Worm (Caenorhabditis elegans) whole organism, L4 larva: ENCODE measurements around the gene srw-68.
A peak's percentile ranks its signal among the peaks of the same experiment; 100 is the strongest.

Experiments
- D1046.2 ChIP-seq: fragments of 200-800 bp; sonication (Bioruptor generic); IDR thresholded peaks from 2 replicates; pipeline ENCODE4 v1.3.6; 2022; ENCODE audit warnings: missing genetic modification characterization, missing compliant biosample characterization
- F37D6.2 ChIP-seq: sonication (generic microtip); optimal IDR thresholded peaks from 2 replicates; lab custom pipeline; 2016; ENCODE audit warnings: mild to moderate bottlenecking, missing genetic modification characterization, missing compliant biosample characterization
- F49E8.2 ChIP-seq: sonication (generic microtip); optimal IDR thresholded peaks from 2 replicates; lab custom pipeline; 2016; ENCODE audit warnings: missing compliant biosample characterization, mild to moderate bottlenecking, missing genetic modification characterization, borderline replicate concordance
- Y105C5A.15 ChIP-seq: fragments of 200-800 bp; sonication (Bioruptor generic); IDR thresholded peaks from 2 replicates; pipeline ENCODE4 v1.3.6; 2022; ENCODE audit warnings: missing genetic modification characterization, missing compliant biosample characterization
- Y48G9A.11 ChIP-seq: fragments of 200-800 bp; sonication (Bioruptor generic); IDR thresholded peaks from 2 replicates; pipeline ENCODE4 v1.3.6; 2022; ENCODE audit warnings: missing genetic modification reagents, missing genetic modification characterization, missing compliant biosample characterization
- ZK337.2 ChIP-seq: fragments of 200-800 bp; sonication (Bioruptor generic); IDR thresholded peaks from 2 replicates; pipeline ENCODE4 v1.3.6; 2022; ENCODE audit warnings: missing genetic modification reagents, missing genetic modification characterization, missing compliant biosample characterization
- attf-4 ChIP-seq: sonication (generic microtip); optimal IDR thresholded peaks from 3 replicates; lab custom pipeline; 2017; ENCODE audit warnings: missing biosample characterization, missing genetic modification characterization
- ceh-20 ChIP-seq: fragments of 200-800 bp; sonication (Bioruptor generic); IDR thresholded peaks from 2 replicates; pipeline ENCODE4 v1.3.6; 2022; ENCODE audit warnings: missing genetic modification reagents, missing genetic modification characterization, missing compliant biosample characterization
- ceh-44 ChIP-seq: fragments of 200-800 bp; sonication (Bioruptor generic); IDR thresholded peaks from 2 replicates; pipeline ENCODE4 v1.3.6; 2022; ENCODE audit warnings: missing genetic modification reagents, missing genetic modification characterization, missing compliant biosample characterization
- ceh-82 ChIP-seq: sonication (generic microtip); optimal IDR thresholded peaks from 2 replicates; lab custom pipeline; 2017; ENCODE audit warnings: missing biosample characterization, missing genetic modification characterization
- cey-2 ChIP-seq: sonication (generic microtip); optimal IDR thresholded peaks from 3 replicates; lab custom pipeline; 2017; ENCODE audit warnings: missing genetic modification characterization, mild to moderate bottlenecking, missing compliant biosample characterization, antibody characterized with exemption, borderline replicate concordance; ENCODE audit not compliant: insufficient read depth
- ctbp-1 ChIP-seq: fragments of 200-800 bp; sonication (Bioruptor generic); IDR thresholded peaks from 2 replicates; pipeline ENCODE4 v1.3.6; 2022; ENCODE audit warnings: missing genetic modification reagents, missing genetic modification characterization, missing compliant biosample characterization
- daf-8 ChIP-seq: fragments of 200-800 bp; sonication (Bioruptor generic); IDR thresholded peaks from 2 replicates; pipeline ENCODE4 v1.3.6; 2022; ENCODE audit warnings: missing genetic modification characterization, missing compliant biosample characterization
- dmd-6 ChIP-seq: fragments of 200-800 bp; sonication (Bioruptor generic); IDR thresholded peaks from 2 replicates; pipeline ENCODE4 v1.3.6; 2022; ENCODE audit warnings: missing genetic modification reagents, missing genetic modification characterization, missing compliant biosample characterization
- dmd-8 ChIP-seq: fragments of 200-800 bp; sonication (Bioruptor generic); IDR thresholded peaks from 2 replicates; pipeline ENCODE4 v1.3.6; 2022; ENCODE audit warnings: missing genetic modification characterization, missing compliant biosample characterization
- dmd-9 ChIP-seq: fragments of 200-800 bp; sonication (Bioruptor generic); IDR thresholded peaks from 2 replicates; pipeline ENCODE4 v1.3.6; 2022; ENCODE audit warnings: missing genetic modification reagents, missing genetic modification characterization, missing compliant biosample characterization
- dpl-1 ChIP-seq: fragments of 150-350 bp; optimal IDR thresholded peaks from 2 replicates; lab custom pipeline; 2014; ENCODE audit warnings: missing biosample characterization, missing genetic modification reagents, missing genetic modification characterization
- fos-1 ChIP-seq: fragments of 150-350 bp; optimal IDR thresholded peaks from 2 replicates; lab custom pipeline; 2014; ENCODE audit warnings: missing biosample characterization, missing genetic modification characterization
- hlh-30 ChIP-seq: sonication (generic microtip); optimal IDR thresholded peaks from 2 replicates; lab custom pipeline; 2017; ENCODE audit warnings: antibody characterized with exemption, mild to moderate bottlenecking, missing genetic modification characterization, missing compliant biosample characterization; ENCODE audit not compliant: insufficient read depth
- hmg-1.1 ChIP-seq: fragments of 200-800 bp; sonication (Bioruptor generic); IDR thresholded peaks from 2 replicates; pipeline ENCODE4 v1.3.6; 2022; ENCODE audit warnings: missing genetic modification reagents, missing genetic modification characterization, missing compliant biosample characterization
- jun-1 ChIP-seq: fragments of 150-350 bp; optimal IDR thresholded peaks from 2 replicates; lab custom pipeline; 2014; ENCODE audit warnings: missing biosample characterization, missing genetic modification reagents, missing genetic modification characterization
- lin-15B ChIP-seq: fragments of 150-350 bp; sonication (generic microtip); optimal IDR thresholded peaks from 3 replicates; lab custom pipeline; 2014; ENCODE audit warnings: missing biosample characterization, missing genetic modification characterization
- lin-39 ChIP-seq: fragments of 150-350 bp; optimal IDR thresholded peaks from 2 replicates; lab custom pipeline; 2014; ENCODE audit warnings: missing biosample characterization, missing genetic modification reagents, missing genetic modification characterization
- madf-5 ChIP-seq, 2 experiments: fragments of 200-800 bp; sonication (Bioruptor generic); IDR thresholded peaks; 2 replicates each; pipeline ENCODE4 v1.3.6; 2022; ENCODE audit warnings: missing compliant biosample characterization in 2 of 2, missing genetic modification characterization in 2 of 2
- madf-9 ChIP-seq: fragments of 200-800 bp; sonication (Bioruptor generic); conservative IDR thresholded peaks from 2 replicates; pipeline ENCODE4 v1.3.6; 2022; ENCODE audit warnings: missing genetic modification reagents, missing genetic modification characterization, missing compliant biosample characterization
- mdt-29 ChIP-seq: fragments of 200-800 bp; sonication (Bioruptor generic); IDR thresholded peaks from 2 replicates; pipeline ENCODE4 v1.3.6; 2022; ENCODE audit warnings: missing genetic modification reagents, missing genetic modification characterization, missing compliant biosample characterization
- mep-1 ChIP-seq: fragments of 150-350 bp; sonication (generic microtip); optimal IDR thresholded peaks from 3 replicates; lab custom pipeline; 2014; ENCODE audit warnings: missing biosample characterization, missing genetic modification characterization
- mes-2 ChIP-seq: sonication (generic microtip); optimal IDR thresholded peaks from 2 replicates; lab custom pipeline; 2016; ENCODE audit warnings: missing genotype, mild to moderate bottlenecking, missing genetic modification characterization, missing compliant biosample characterization; ENCODE audit not compliant: poor library complexity, severe bottlenecking
- nhr-102 ChIP-seq: sonication (generic microtip); optimal IDR thresholded peaks from 2 replicates; lab custom pipeline; 2016; ENCODE audit warnings: mild to moderate bottlenecking, missing genetic modification characterization, moderate library complexity, missing compliant biosample characterization
- nhr-28 ChIP-seq: fragments of 150-350 bp; optimal IDR thresholded peaks from 2 replicates; lab custom pipeline; 2014; ENCODE audit warnings: missing biosample characterization, missing genetic modification characterization
- nhr-42 ChIP-seq: fragments of 200-800 bp; sonication (Bioruptor generic); IDR thresholded peaks from 2 replicates; pipeline ENCODE4 v1.3.6; 2022; ENCODE audit warnings: missing genetic modification characterization, missing compliant biosample characterization
- nhr-6 ChIP-seq: fragments of 150-350 bp; optimal IDR thresholded peaks from 2 replicates; lab custom pipeline; 2014; ENCODE audit warnings: missing biosample characterization, missing genetic modification characterization
- nhr-77 ChIP-seq: fragments of 150-350 bp; optimal IDR thresholded peaks from 2 replicates; lab custom pipeline; 2014; ENCODE audit warnings: missing biosample characterization, missing genetic modification characterization
- pha-4 ChIP-seq, 2 experiments: fragments of 150-350 bp in 1 of 2; fragments of 200-800 bp in 1 of 2; sonication (Bioruptor generic) in 1 of 2; IDR thresholded peaks in 1 of 2; optimal IDR thresholded peaks in 1 of 2; 2 replicates each; pipeline versions ENCODE4 v1.3.6 to Lab custom; 2014 to 2022; ENCODE audit warnings: missing genetic modification characterization in 2 of 2, missing genetic modification reagents in 2 of 2, missing biosample characterization in 1 of 2, missing compliant biosample characterization in 1 of 2
- php-3 ChIP-seq: fragments of 200-800 bp; sonication (Bioruptor generic); IDR thresholded peaks from 2 replicates; pipeline ENCODE4 v1.3.6; 2022; ENCODE audit warnings: missing genetic modification reagents, missing genetic modification characterization, missing compliant biosample characterization
- pqm-1 ChIP-seq: sonication (generic microtip); optimal IDR thresholded peaks from 2 replicates; lab custom pipeline; 2017; ENCODE audit warnings: missing biosample characterization, missing genetic modification characterization
- rbr-2 ChIP-seq: sonication (generic microtip); optimal IDR thresholded peaks from 2 replicates; lab custom pipeline; 2016; ENCODE audit warnings: missing genotype, missing genetic modification characterization, missing compliant biosample characterization
- snpc-1.2 ChIP-seq: fragments of 200-800 bp; sonication (Bioruptor generic); IDR thresholded peaks from 2 replicates; pipeline ENCODE4 v1.3.6; 2022; ENCODE audit warnings: missing genetic modification reagents, missing genetic modification characterization, missing compliant biosample characterization
- spr-1 ChIP-seq: sonication (generic microtip); optimal IDR thresholded peaks from 2 replicates; lab custom pipeline; 2016; ENCODE audit warnings: mild to moderate bottlenecking, missing genetic modification characterization, missing compliant biosample characterization
- spr-3 ChIP-seq: fragments of 200-800 bp; sonication (Bioruptor generic); optimal IDR thresholded peaks from 2 replicates; lab custom pipeline; 2018; ENCODE audit warnings: mild to moderate bottlenecking, missing genetic modification characterization, missing compliant biosample characterization
- tag-97 ChIP-seq: fragments of 200-800 bp; sonication (Bioruptor generic); IDR thresholded peaks from 2 replicates; pipeline ENCODE4 v1.3.6; 2022; ENCODE audit warnings: missing genetic modification characterization, missing compliant biosample characterization
- tra-1 ChIP-seq: fragments of 200-800 bp; sonication (Bioruptor generic); IDR thresholded peaks from 2 replicates; pipeline ENCODE4 v1.3.6; 2022; ENCODE audit warnings: missing genetic modification reagents, missing genetic modification characterization, missing compliant biosample characterization
- unc-130 ChIP-seq: sonication (generic microtip); optimal IDR thresholded peaks from 2 replicates; lab custom pipeline; 2016; ENCODE audit warnings: missing genetic modification reagents, missing genetic modification characterization, missing compliant biosample characterization
- unc-62 ChIP-seq, 3 experiments: fragments of 150-350 bp in 1 of 3; sonication (generic microtip); optimal IDR thresholded peaks in 2 of 3; peaks in 1 of 3; 1 replicate in 1 of 3; 2 replicates in 2 of 3; lab custom pipeline; 2014 to 2017; ENCODE audit warnings: missing biosample characterization in 3 of 3, missing genetic modification characterization in 3 of 3, missing genetic modification reagents in 3 of 3, missing genotype in 1 of 3
- zfp-2 ChIP-seq: sonication (generic microtip); optimal IDR thresholded peaks from 2 replicates; lab custom pipeline; 2016; ENCODE audit warnings: mild to moderate bottlenecking, missing genetic modification characterization, missing compliant biosample characterization

The srw-68 gene

ce11 chrV:7426594-7426993, at the start of gene srw-68:
Gene srw-68, minus strand, starts transcription at chrV:7426694.
- TF ChIP-seq madf-9 (GFP tag; lab: Robert Waterston, UW): no peak
- no peak for TF ChIP-seq rbr-2
- TF ChIP-seq attf-4 (tag; lab: Kevin White, UChicago): no peak
- TF ChIP-seq snpc-1.2: no peak
- TF ChIP-seq mdt-29 (GFP tag; lab: Robert Waterston, UW): no peak
- TF ChIP-seq unc-130 (GFP tag; lab: Kevin White, UChicago): no peak
- TF ChIP-seq jun-1 (tag; lab: Kevin White, UChicago): no peak
- TF ChIP-seq madf-5 (GFP tag; IDR thresholded peaks at IDR 0.05; lab: Robert Waterston, UW): no peak
- no peak for TF ChIP-seq ceh-82 (tag; lab: Kevin White, UChicago)
- TF ChIP-seq lin-15B (tag; lab: Kevin White, UChicago): no peak
- no peak for TF ChIP-seq Y48G9A.11 (GFP tag; lab: Robert Waterston, UW)
- TF ChIP-seq hmg-1.1 (GFP tag; lab: Robert Waterston, UW): no peak
- TF ChIP-seq tra-1 (GFP tag; lab: Robert Waterston, UW): no peak
- no peak for TF ChIP-seq tag-97
- TF ChIP-seq ctbp-1 (GFP tag; lab: Robert Waterston, UW): no peak
- no peak for TF ChIP-seq php-3 (GFP tag; lab: Robert Waterston, UW)
- no peak for TF ChIP-seq Y105C5A.15 (GFP tag; lab: Robert Waterston, UW)
- no peak for TF ChIP-seq daf-8 (GFP tag; lab: Robert Waterston, UW)
- no peak for TF ChIP-seq nhr-77

DNA sequence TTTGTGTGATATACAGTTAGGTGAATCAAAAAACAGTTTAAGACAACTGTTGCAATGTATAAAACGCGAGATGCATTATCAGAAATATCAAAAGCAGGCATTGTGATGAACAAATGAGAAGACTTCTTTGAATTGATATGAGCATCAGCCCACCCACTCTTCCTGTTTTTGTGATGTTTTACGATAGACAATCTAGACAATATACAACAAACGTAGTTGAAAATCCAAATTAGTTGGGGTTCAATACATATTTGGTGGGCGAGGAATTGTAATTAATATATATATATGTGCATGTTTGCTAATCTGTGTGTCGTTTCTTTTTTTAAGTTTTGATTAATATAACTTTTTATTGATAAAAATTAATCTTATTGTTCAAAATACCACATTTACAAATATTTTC, 46.3 kb upstream of the srw-68 start, which contains the start of gene str-28:
TSS of gene str-28 (minus strand) at position 101 of the 400 bp plus-strand sequence.
- TF ChIP-seq dmd-8 (GFP tag; lab: Robert Waterston, UW) (no peak), lin-39 (no peak), ceh-20 (GFP tag; lab: Robert Waterston, UW) (no peak), tag-97 (no peak), F37D6.2 (tag; lab: Kevin White, UChicago) (no peak), jun-1 (tag; lab: Kevin White, UChicago) (no peak), spr-1 (no peak), pha-4 (GFP tag; IDR thresholded peaks at IDR 0.05; lab: Robert Waterston, UW) (no peak), pha-4 (tag; optimal IDR thresholded peaks at IDR 0.05; lab: Kevin White, UChicago) (no peak), dmd-6 (GFP tag; lab: Robert Waterston, UW) (no peak), spr-3 (GFP tag; lab: Kevin White, UChicago) (no peak), unc-130 (GFP tag; lab: Kevin White, UChicago) (no peak), nhr-42 (no peak), daf-8 (GFP tag; lab: Robert Waterston, UW) (no peak), hlh-30 (tag; lab: Kevin White, UChicago) (no peak), F49E8.2 (tag; lab: Kevin White, UChicago) (no peak), fos-1 (tag; lab: Kevin White, UChicago) (no peak)

DNA sequence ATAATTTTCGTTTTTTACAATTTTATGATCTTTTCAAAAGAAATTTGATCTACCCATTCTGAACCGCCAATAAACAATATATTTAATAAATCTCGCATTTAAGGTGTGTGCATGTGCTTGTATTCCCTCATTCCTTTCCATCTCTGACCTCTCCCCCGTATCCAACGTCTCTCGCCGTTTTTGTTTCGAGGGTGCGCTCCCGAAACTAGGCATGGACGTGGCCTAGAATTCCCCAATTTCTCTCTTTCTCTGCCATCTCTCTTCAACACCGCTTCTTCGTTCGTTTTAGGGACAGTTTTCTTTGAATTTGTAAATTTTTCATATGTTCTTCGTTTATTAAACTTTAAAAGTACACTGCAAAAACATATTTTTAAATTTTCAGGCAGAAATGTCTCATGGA, 39.0 kb upstream of the srw-68 start, which contains the start of gene F25E5.1:
TSS of gene F25E5.1 (plus strand) at position 376 of the 400 bp plus-strand sequence.
- TF ChIP-seq mep-1 (no peak), lin-15B (tag; lab: Kevin White, UChicago) (no peak), hmg-1.1 (GFP tag; lab: Robert Waterston, UW) (peak; percentile 61; the same call in 1 of the 2 replicates), unc-62 (GFP tag; optimal IDR thresholded peaks at IDR 0.05 in 1 of 2; lab: Kevin White, UChicago) (peak in 1 of 2 experiments; percentile 93), unc-62 (tag; optimal IDR thresholded peaks at IDR 0.05; lab: Kevin White, UChicago) (no peak), pha-4 (GFP tag; IDR thresholded peaks at IDR 0.05; lab: Robert Waterston, UW) (no peak), pha-4 (tag; optimal IDR thresholded peaks at IDR 0.05; lab: Kevin White, UChicago) (peak; percentile 31), nhr-42 (no peak), lin-39 (no peak), ceh-44 (peak; percentile 17; the same call in 1 of the 2 replicates), mdt-29 (GFP tag; lab: Robert Waterston, UW) (no peak), mes-2 (tag; lab: Kevin White, UChicago) (peak; percentile 95), cey-2 (tag; lab: Kevin White, UChicago) (no peak), dmd-9 (GFP tag; lab: Robert Waterston, UW) (peak; percentile 75; the same call in 1 of the 2 replicates), D1046.2 (GFP tag; lab: Robert Waterston, UW) (no peak), dpl-1 (GFP tag; lab: Kevin White, UChicago) (peak; percentile 62), zfp-2 (tag; lab: Kevin White, UChicago) (no peak), hlh-30 (tag; lab: Kevin White, UChicago) (peak; percentile 63), rbr-2 (peak; percentile 53), pqm-1 (tag; lab: Kevin White, UChicago) (peak; percentile 48), dmd-6 (GFP tag; lab: Robert Waterston, UW) (no peak), ZK337.2 (0 out of 2 replicates have a peak, but pooled peaks have one; percentile 10), nhr-102 (tag; lab: Kevin White, UChicago) (peak; percentile 26), nhr-6 (tag; lab: Kevin White, UChicago) (peak; percentile 70), nhr-28 (tag; lab: Kevin White, UChicago) (peak; percentile 59), unc-130 (GFP tag; lab: Kevin White, UChicago) (peak; percentile 52)
